Worm (Caenorhabditis elegans): ENCODE measurements around the gene C03H5.7.

C03H5.7 gene

ce11 chrII:370394-370793 is 9.6 kb upstream of the C03H5.7 start:
- TF ChIP-seq lin-39 (tag; optimal IDR thresholded peaks at IDR 0.05), result no peak
- TF ChIP-seq nfya-1 (tag; optimal IDR thresholded peaks at IDR 0.05; ENCODE audit: insufficient read depth), result peak; percentile 62

DNA sequence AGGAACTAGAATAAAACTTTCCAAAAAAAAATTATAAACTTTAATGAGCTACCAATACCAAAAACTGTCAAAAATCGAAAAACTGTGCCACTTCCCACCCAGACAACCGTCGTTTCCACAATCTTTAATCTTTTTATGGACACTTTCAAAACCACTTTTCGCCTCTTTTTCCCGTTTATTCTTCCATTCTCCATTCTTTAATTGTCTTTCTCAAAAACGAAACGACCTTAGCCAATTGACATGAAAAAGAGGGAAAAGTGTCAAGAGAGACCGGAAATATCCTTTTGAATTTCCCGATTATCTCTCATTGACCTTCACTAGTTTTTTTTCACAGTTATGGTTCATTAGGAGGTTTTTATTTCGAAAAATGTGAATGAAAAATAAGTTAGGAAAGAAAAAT is 8.5 kb upstream of the C03H5.7 start:
- TF ChIP-seq nhr-28 (tag; optimal IDR thresholded peaks at IDR 0.05), result no peak
- peak; percentile 8 for TF ChIP-seq nhr-23 (tag; optimal IDR thresholded peaks at IDR 0.05)
- TF ChIP-seq nhr-25 (tag; optimal IDR thresholded peaks at IDR 0.05), result peak; percentile 17

ce11 chrII:372235-372634 is 7.8 kb upstream of the C03H5.7 start:
- TF ChIP-seq nfya-1 (tag; optimal IDR thresholded peaks at IDR 0.05; ENCODE audit: insufficient read depth) (peak; percentile 44), ztf-11 (tag; optimal IDR thresholded peaks at IDR 0.05) (no peak)

ce11 chrII:374950-375349 is 5.1 kb upstream of the C03H5.7 start, which contains the start of gene C03H5.4:
Gene C03H5.4, plus strand, starts transcription at chrII:375250.
- TF ChIP-seq nhr-77 (tag; optimal IDR thresholded peaks at IDR 0.05), result no peak
- TF ChIP-seq egl-27 (tag; optimal IDR thresholded peaks at IDR 0.05), result no peak
- no peak for TF ChIP-seq skn-1 (tag; optimal IDR thresholded peaks at IDR 0.05)
- TF ChIP-seq mml-1 (tag; optimal IDR thresholded peaks at IDR 0.05), result no peak
- TF ChIP-seq hmg-11 (tag; optimal IDR thresholded peaks at IDR 0.05), result no peak
- TF ChIP-seq fos-1 (tag; optimal IDR thresholded peaks at IDR 0.05), result no peak
- TF ChIP-seq nhr-25 (tag; optimal IDR thresholded peaks at IDR 0.05), result no peak
- TF ChIP-seq sea-2 (GFP tag; optimal IDR thresholded peaks at IDR 0.05), result no peak
- TF ChIP-seq ceh-28 (tag; optimal IDR thresholded peaks at IDR 0.05), result no peak
- no peak for TF ChIP-seq elt-3 (tag; optimal IDR thresholded peaks at IDR 0.05)
- no peak for TF ChIP-seq jun-1 (tag; optimal IDR thresholded peaks at IDR 0.05)
- TF ChIP-seq ceh-9 (tag; optimal IDR thresholded peaks at IDR 0.05), result no peak
- no peak for TF ChIP-seq zag-1 (tag; optimal IDR thresholded peaks at IDR 0.05)
- TF ChIP-seq fkh-2 (tag; optimal IDR thresholded peaks at IDR 0.05), result no peak
- no peak for TF ChIP-seq unc-39 (tag; optimal IDR thresholded peaks at IDR 0.05)

ce11 chrII:378351-378750 is 1.7 kb upstream of the C03H5.7 start, which contains the start of gene C03H5.9:
Gene C03H5.9, plus strand, starts transcription at chrII:378651.
- no peak for TF ChIP-seq skn-1 (tag; optimal IDR thresholded peaks at IDR 0.05)
- no peak for TF ChIP-seq R02D3.7 (tag; optimal IDR thresholded peaks at IDR 0.05)
- TF ChIP-seq nhr-67 (tag; optimal IDR thresholded peaks at IDR 0.05), result no peak
- TF ChIP-seq pqm-1 (tag; optimal IDR thresholded peaks at IDR 0.05), result no peak
- TF ChIP-seq ceh-28 (tag; optimal IDR thresholded peaks at IDR 0.05), result no peak
- TF ChIP-seq eor-1 (tag; optimal IDR thresholded peaks at IDR 0.05), result no peak
- TF ChIP-seq ama-1 (optimal IDR thresholded peaks at IDR 0.05), result no peak
- TF ChIP-seq pha-4 (tag; optimal IDR thresholded peaks at IDR 0.05), result no peak
- TF ChIP-seq daf-12 (tag; optimal IDR thresholded peaks at IDR 0.05), result no peak
- no peak for TF ChIP-seq zag-1 (tag; optimal IDR thresholded peaks at IDR 0.05)
- TF ChIP-seq elt-3 (tag; optimal IDR thresholded peaks at IDR 0.05), result no peak

ce11 chrII:385258-385657 is 5.2 kb downstream of the C03H5.7 start, which contains the start of gene C03H5.5:
Gene C03H5.5, minus strand, starts transcription at chrII:385358.
- TF ChIP-seq ceh-82 (tag; optimal IDR thresholded peaks at IDR 0.05), result no peak
- no peak for TF ChIP-seq lin-39 (tag; optimal IDR thresholded peaks at IDR 0.05)
- no peak for TF ChIP-seq ceh-28 (tag; optimal IDR thresholded peaks at IDR 0.05)
- no peak for TF ChIP-seq ceh-9 (tag; optimal IDR thresholded peaks at IDR 0.05)
- TF ChIP-seq fkh-2 (tag; optimal IDR thresholded peaks at IDR 0.05), result no peak
- TF ChIP-seq unc-62 (GFP tag; optimal IDR thresholded peaks at IDR 0.05), result no peak
- TF ChIP-seq nfya-1 (tag; optimal IDR thresholded peaks at IDR 0.05; ENCODE audit: insufficient read depth), result no peak
- TF ChIP-seq skn-1 (tag; optimal IDR thresholded peaks at IDR 0.05), result no peak
- no peak for TF ChIP-seq fkh-10 (GFP tag; optimal IDR thresholded peaks at IDR 0.05)
- TF ChIP-seq nhr-23 (tag; optimal IDR thresholded peaks at IDR 0.05), result no peak
- no peak for TF ChIP-seq egl-5 (tag; optimal IDR thresholded peaks at IDR 0.05)
- no peak for TF ChIP-seq ama-1 (optimal IDR thresholded peaks at IDR 0.05)
- TF ChIP-seq jun-1 (tag; optimal IDR thresholded peaks at IDR 0.05), result no peak
- TF ChIP-seq lin-15B (tag; optimal IDR thresholded peaks at IDR 0.05), result no peak
- no peak for TF ChIP-seq ceh-16 (tag; optimal IDR thresholded peaks at IDR 0.05)
